Fruit fly (Drosophila melanogaster): ENCODE data around the gene CG34150.

CG34150 gene

dm6 chr3R:24798595-24798994 is 15.5 kb upstream of the CG34150 start:
- TF ChIP-seq noc (tag; optimal IDR thresholded peaks at IDR 0.05), result peak; percentile 57

dm6 chr3R:24799503-24799902 is 14.6 kb upstream of the CG34150 start, which contains the start of gene Ude:
TSS of gene Ude (minus strand) at chr3R:24799668.
- no peak for TF ChIP-seq noc (tag; optimal IDR thresholded peaks at IDR 0.05)

dm6 chr3R:24805048-24805447 is 9.0 kb upstream of the CG34150 start, which contains the start of gene polybromo:
TSS of gene polybromo (minus strand) at chr3R:24805259.
- TF ChIP-seq noc (tag; optimal IDR thresholded peaks at IDR 0.05), result no peak

dm6 chr3R:24807321-24807720 is 6.7 kb upstream of the CG34150 start, which contains the start of gene CG6980:
TSS of gene CG6980 (plus strand) at chr3R:24807621.
- TF ChIP-seq noc (tag; optimal IDR thresholded peaks at IDR 0.05), result no peak

- TF ChIP-seq noc (tag; optimal IDR thresholded peaks at IDR 0.05), result peak; percentile 70
These were observed 4.3 kb upstream of the CG34150 start for dm6 chr3R:24809576-24810279.

- peak; percentile 96 for TF ChIP-seq noc (tag; optimal IDR thresholded peaks at IDR 0.05)
These were observed 3.0 kb upstream of the CG34150 start for dm6 chr3R:24810844-24811625.

dm6 chr3R:24812394-24812793 is 1.7 kb upstream of the CG34150 start:
- TF ChIP-seq noc (tag; optimal IDR thresholded peaks at IDR 0.05), result no peak

dm6 chr3R:24812987-24813636 is 950 bp upstream of the CG34150 start:
- TF ChIP-seq noc (tag; optimal IDR thresholded peaks at IDR 0.05), result no peak

- TF ChIP-seq noc (tag; optimal IDR thresholded peaks at IDR 0.05), result no peak
These were observed 3.2 kb downstream of the CG34150 start, which contains the start of the genes CG5808 and Saf-B for dm6 chr3R:24816993-24817854. TSS of gene CG5808 (minus strand) at chr3R:24817007. TSS of gene Saf-B (plus strand) at chr3R:24817464.

- TF ChIP-seq noc (tag; optimal IDR thresholded peaks at IDR 0.05), result no peak
These were observed 9.0 kb downstream of the CG34150 start for dm6 chr3R:24823061-24823460.

- no peak for TF ChIP-seq noc (tag; optimal IDR thresholded peaks at IDR 0.05)
These were observed 11.5 kb downstream of the CG34150 start, which contains the start of gene niki for dm6 chr3R:24825548-24825947. TSS of gene niki (minus strand) at chr3R:24825648.

dm6 chr3R:24828234-24828633 is 14.2 kb downstream of the CG34150 start, which contains the start of gene RabX4:
TSS of gene RabX4 (minus strand) at chr3R:24828409.
- no peak for TF ChIP-seq noc (tag; optimal IDR thresholded peaks at IDR 0.05)

dm6 chr3R:24829887-24830351 is 15.9 kb downstream of the CG34150 start, which contains the start of the genes Kaz and CG43273:
TSS of gene Kaz (minus strand) at chr3R:24829959.
TSS of gene CG43273 (plus strand) at chr3R:24830301.
- TF ChIP-seq noc (tag; optimal IDR thresholded peaks at IDR 0.05), result no peak

dm6 chr3R:24833652-24834051 is 19.6 kb downstream of the CG34150 start, which contains the start of gene sosie:
TSS of gene sosie (plus strand) at chr3R:24833952.
- TF ChIP-seq noc (tag; optimal IDR thresholded peaks at IDR 0.05), result no peak

dm6 chr3R:24841063-24841462 is 27.0 kb downstream of the CG34150 start, which contains the start of gene CG33658:
TSS of gene CG33658 (minus strand) at chr3R:24841163.
- TF ChIP-seq noc (tag; optimal IDR thresholded peaks at IDR 0.05), result no peak

Measured in whole organism, larva.